Fruit fly (Drosophila melanogaster) whole organism, embryonic: ENCODE results near the gene Sidpn.

Experiments
- Abd-B ChIP-seq: fragments of 200-800 bp; sonication (Bioruptor generic); optimal IDR thresholded peaks from 2 replicates; lab custom pipeline; 2018; ENCODE audit warnings: missing biosample characterization, mild to moderate bottlenecking, missing genetic modification characterization, moderate library complexity
- Antp ChIP-seq: fragments of 200-800 bp; sonication (Bioruptor generic); optimal IDR thresholded peaks from 3 replicates; lab custom pipeline; 2016; ENCODE audit warnings: missing biosample characterization, missing genetic modification characterization
- CG10147 ChIP-seq: fragments of 200-800 bp; sonication (Bioruptor generic); optimal IDR thresholded peaks from 2 replicates; lab custom pipeline; 2019; ENCODE audit warnings: missing biosample characterization, mild to moderate bottlenecking, missing genetic modification characterization, moderate library complexity
- CG10431 ChIP-seq: fragments of 200-800 bp; sonication (Bioruptor generic); optimal IDR thresholded peaks from 3 replicates; lab custom pipeline; 2018; ENCODE audit warnings: missing biosample characterization, mild to moderate bottlenecking, missing genetic modification characterization
- CG11398 ChIP-seq: fragments of 200-800 bp; sonication (Bioruptor generic); optimal IDR thresholded peaks from 2 replicates; lab custom pipeline; 2016; ENCODE audit warnings: missing biosample characterization, missing genetic modification characterization
- CG13424 ChIP-seq: fragments of 200-800 bp; sonication (Bioruptor generic); optimal IDR thresholded peaks from 2 replicates; lab custom pipeline; 2019; ENCODE audit warnings: missing biosample characterization, mild to moderate bottlenecking, missing genetic modification characterization, moderate library complexity
- CG15601 ChIP-seq: fragments of 200-800 bp; sonication (Bioruptor generic); optimal IDR thresholded peaks from 3 replicates; lab custom pipeline; 2019; ENCODE audit warnings: missing biosample characterization, mild to moderate bottlenecking, missing genetic modification characterization, moderate library complexity
- CG1602 ChIP-seq: fragments of 200-800 bp; sonication (Bioruptor generic); optimal IDR thresholded peaks from 3 replicates; lab custom pipeline; 2016; ENCODE audit warnings: missing biosample characterization, missing genetic modification characterization
- CG16813 ChIP-seq: fragments of 200-800 bp; sonication (Bioruptor generic); IDR thresholded peaks from 3 replicates; pipeline ENCODE4 v1.3.6; 2022; ENCODE audit warnings: missing biosample characterization, missing genetic modification characterization; ENCODE audit not compliant: partially characterized antibody
- CG17568 ChIP-seq: fragments of 200-800 bp; sonication (Bioruptor generic); optimal IDR thresholded peaks from 2 replicates; lab custom pipeline; 2018; ENCODE audit warnings: missing biosample characterization, mild to moderate bottlenecking, missing genetic modification characterization, moderate library complexity
- CG17612 ChIP-seq: fragments of 200-800 bp; sonication (Bioruptor generic); IDR thresholded peaks from 2 replicates; pipeline ENCODE4 v1.3.6; 2022; ENCODE audit warnings: missing biosample characterization, missing genetic modification characterization
- CG34422 ChIP-seq: fragments of 200-800 bp; sonication (Bioruptor generic); IDR thresholded peaks from 3 replicates; pipeline ENCODE4 v1.3.6; 2022; ENCODE audit warnings: missing biosample characterization, missing genetic modification characterization
- CG4730 ChIP-seq: fragments of 200-800 bp; sonication (Bioruptor generic); IDR thresholded peaks from 2 replicates; pipeline ENCODE4 v1.3.6; 2022; ENCODE audit warnings: missing biosample characterization, missing genetic modification characterization
- CG7271 ChIP-seq: fragments of 200-800 bp; sonication (Bioruptor generic); optimal IDR thresholded peaks from 2 replicates; lab custom pipeline; 2018; ENCODE audit warnings: missing biosample characterization, mild to moderate bottlenecking, missing genetic modification characterization, moderate library complexity
- CG7928 ChIP-seq: fragments of 200-800 bp; sonication (Bioruptor generic); optimal IDR thresholded peaks from 2 replicates; lab custom pipeline; 2017; ENCODE audit warnings: missing biosample characterization, mild to moderate bottlenecking, missing genetic modification characterization
- CG8290 ChIP-seq, 3 experiments: fragments of 200-800 bp; sonication (Bioruptor generic); optimal IDR thresholded peaks; 2 replicates each; lab custom pipeline; 2016 to 2019; ENCODE audit warnings: missing biosample characterization in 3 of 3, missing genetic modification characterization in 3 of 3, mild to moderate bottlenecking in 2 of 3, moderate library complexity in 1 of 3
- CG8478 ChIP-seq: fragments of >200 bp; optimal IDR thresholded peaks from 2 replicates; lab custom pipeline; 2018
- CG9609 ChIP-seq: fragments of 200-800 bp; sonication (Bioruptor generic); optimal IDR thresholded peaks from 3 replicates; lab custom pipeline; 2016; ENCODE audit warnings: missing biosample characterization, missing genetic modification characterization
- CrebB ChIP-seq: fragments of 200-800 bp; sonication (Bioruptor generic); optimal IDR thresholded peaks from 3 replicates; lab custom pipeline; 2018; ENCODE audit warnings: missing biosample characterization, mild to moderate bottlenecking, missing genetic modification characterization
- Dfd ChIP-seq, 2 experiments: fragments of >200 bp; optimal IDR thresholded peaks; 2 replicates each; lab custom pipeline; 2017; ENCODE audit warnings: missing biosample characterization in 2 of 2, missing genetic modification characterization in 2 of 2
- Dll ChIP-seq: fragments of 200-800 bp; sonication (Bioruptor generic); IDR thresholded peaks from 4 replicates; pipeline ENCODE4 v1.3.6; 2022; ENCODE audit warnings: missing biosample characterization, missing genetic modification characterization; ENCODE audit not compliant: partially characterized antibody
- ERR ChIP-seq: fragments of 200-800 bp; sonication (Bioruptor generic); optimal IDR thresholded peaks from 2 replicates; lab custom pipeline; 2016; ENCODE audit warnings: missing biosample characterization, missing genetic modification characterization
- HLH4C ChIP-seq: fragments of 200-800 bp; sonication (Bioruptor generic); IDR thresholded peaks from 3 replicates; pipeline ENCODE4 v1.3.6; 2022; ENCODE audit warnings: missing biosample characterization, missing genetic modification characterization; ENCODE audit not compliant: partially characterized antibody
- Hr3 ChIP-seq: fragments of 200-800 bp; sonication (Bioruptor generic); optimal IDR thresholded peaks from 3 replicates; lab custom pipeline; 2016; ENCODE audit warnings: missing biosample characterization, missing genetic modification characterization
- Hsf ChIP-seq: fragments of 200-800 bp; sonication (Bioruptor generic); optimal IDR thresholded peaks from 3 replicates; lab custom pipeline; 2016; ENCODE audit warnings: missing biosample characterization, missing genetic modification characterization
- Jarid2 ChIP-seq: fragments of 200-800 bp; sonication (Bioruptor generic); optimal IDR thresholded peaks from 3 replicates; lab custom pipeline; 2017; ENCODE audit warnings: mild to moderate bottlenecking, missing biosample characterization, missing genetic modification reagents, missing genetic modification characterization
- MESR4 ChIP-seq: fragments of 200-800 bp; sonication (Bioruptor generic); optimal IDR thresholded peaks from 2 replicates; lab custom pipeline; 2018; ENCODE audit warnings: missing biosample characterization, mild to moderate bottlenecking, missing genetic modification characterization, moderate library complexity
- Mrtf ChIP-seq: fragments of 200-800 bp; sonication (Bioruptor generic); IDR thresholded peaks from 3 replicates; pipeline ENCODE4 v1.3.6; 2022; ENCODE audit warnings: missing biosample characterization, missing genetic modification characterization
- NC2α ChIP-seq: fragments of 200-800 bp; sonication (Bioruptor generic); optimal IDR thresholded peaks from 2 replicates; lab custom pipeline; 2016; ENCODE audit warnings: missing biosample characterization, missing genetic modification characterization
- Ravus ChIP-seq: fragments of 200-800 bp; sonication (Bioruptor generic); IDR thresholded peaks from 2 replicates; pipeline ENCODE4 v1.3.6; 2022; ENCODE audit warnings: missing biosample characterization, missing genetic modification characterization
- Side ChIP-seq: fragments of 200-800 bp; sonication (Bioruptor generic); optimal IDR thresholded peaks from 2 replicates; lab custom pipeline; 2016; ENCODE audit warnings: missing biosample characterization, missing genetic modification characterization
- Six4 ChIP-seq: fragments of 200-800 bp; sonication (Bioruptor generic); optimal IDR thresholded peaks from 2 replicates; lab custom pipeline; 2016; ENCODE audit warnings: missing biosample characterization, missing genetic modification characterization
- Trl ChIP-seq, 3 experiments: fragments of >200 bp in 2 of 3; fragments of 200-800 bp in 1 of 3; sonication (Bioruptor generic) in 1 of 3; optimal IDR thresholded peaks; 2 replicates in 1 of 3; 3 replicates in 2 of 3; lab custom pipeline; 2016 to 2017; ENCODE audit warnings: missing biosample characterization in 1 of 3, missing genetic modification characterization in 1 of 3
- Vsx1 ChIP-seq: fragments of 200-800 bp; sonication (Bioruptor generic); optimal IDR thresholded peaks from 2 replicates; lab custom pipeline; 2017; ENCODE audit warnings: missing biosample characterization, mild to moderate bottlenecking, missing genetic modification characterization, missing genetic modification reagents
- ara ChIP-seq: fragments of 200-800 bp; sonication (Bioruptor generic); IDR thresholded peaks from 2 replicates; pipeline ENCODE4 v1.3.6; 2022; ENCODE audit warnings: missing biosample characterization, missing genetic modification characterization
- chm ChIP-seq: fragments of 200-800 bp; sonication (Bioruptor generic); IDR thresholded peaks from 2 replicates; pipeline ENCODE4 v1.3.6; 2022; ENCODE audit warnings: missing biosample characterization, missing genetic modification characterization
- chn ChIP-seq: fragments of 200-800 bp; sonication (Bioruptor generic); optimal IDR thresholded peaks from 2 replicates; lab custom pipeline; 2016; ENCODE audit warnings: missing biosample characterization, missing genetic modification characterization
- danr ChIP-seq: fragments of 200-800 bp; sonication (Bioruptor generic); IDR thresholded peaks from 2 replicates; pipeline ENCODE4 v1.3.6; 2022; ENCODE audit warnings: missing biosample characterization, missing genetic modification characterization
- dpn ChIP-seq, 2 experiments: fragments of 200-800 bp; sonication (Bioruptor generic); optimal IDR thresholded peaks; 3 replicates each; lab custom pipeline; 2016; ENCODE audit warnings: missing biosample characterization in 2 of 2, missing genetic modification characterization in 2 of 2
- ftz-f1 ChIP-seq: fragments of 200-800 bp; sonication (Bioruptor generic); optimal IDR thresholded peaks from 2 replicates; lab custom pipeline; 2016; ENCODE audit warnings: missing biosample characterization, missing genetic modification characterization
- gem ChIP-seq: fragments of 200-800 bp; sonication (Bioruptor generic); optimal IDR thresholded peaks from 2 replicates; lab custom pipeline; 2019; ENCODE audit warnings: missing biosample characterization, mild to moderate bottlenecking, missing genetic modification characterization, moderate library complexity
- jigr1 ChIP-seq: fragments of 200-800 bp; sonication (Bioruptor generic); IDR thresholded peaks from 3 replicates; pipeline ENCODE4 v1.3.6; 2022; ENCODE audit warnings: missing biosample characterization, missing genetic modification characterization
- jumu ChIP-seq: fragments of 200-800 bp; sonication (Bioruptor generic); optimal IDR thresholded peaks from 3 replicates; lab custom pipeline; 2016; ENCODE audit warnings: missing biosample characterization, missing genetic modification characterization
- lov ChIP-seq, 2 experiments: fragments of 200-800 bp in 1 of 2; fragments of >200 bp in 1 of 2; sonication (Bioruptor generic) in 1 of 2; IDR thresholded peaks in 1 of 2; optimal IDR thresholded peaks in 1 of 2; 2 replicates in 1 of 2; 3 replicates in 1 of 2; pipeline versions ENCODE4 v1.3.6 to Lab custom; 2017 to 2022; ENCODE audit warnings: missing biosample characterization in 1 of 2, missing genetic modification characterization in 1 of 2
- nmo ChIP-seq: fragments of 200-800 bp; sonication (Bioruptor generic); optimal IDR thresholded peaks from 2 replicates; lab custom pipeline; 2018; ENCODE audit warnings: missing biosample characterization, mild to moderate bottlenecking, missing genetic modification characterization, moderate library complexity
- org-1 ChIP-seq: fragments of 200-800 bp; sonication (Bioruptor generic); optimal IDR thresholded peaks from 2 replicates; lab custom pipeline; 2017; ENCODE audit warnings: missing biosample characterization, missing genetic modification characterization
- pum ChIP-seq: fragments of 200-800 bp; sonication (Bioruptor generic); optimal IDR thresholded peaks from 2 replicates; lab custom pipeline; 2016; ENCODE audit warnings: missing biosample characterization, missing genetic modification characterization
- pzg ChIP-seq: fragments of 200-800 bp; sonication (Bioruptor generic); optimal IDR thresholded peaks from 3 replicates; lab custom pipeline; 2018; ENCODE audit warnings: missing biosample characterization, mild to moderate bottlenecking, missing genetic modification characterization, moderate library complexity
- stwl ChIP-seq: fragments of 200-800 bp; sonication (Bioruptor generic); optimal IDR thresholded peaks from 3 replicates; lab custom pipeline; 2018; ENCODE audit warnings: missing biosample characterization, mild to moderate bottlenecking, missing genetic modification characterization, moderate library complexity
- wor ChIP-seq: fragments of 200-800 bp; sonication (Bioruptor generic); IDR thresholded peaks from 2 replicates; pipeline ENCODE4 v1.3.6; 2022; ENCODE audit warnings: missing biosample characterization, missing genetic modification characterization

The Sidpn gene

DNA sequence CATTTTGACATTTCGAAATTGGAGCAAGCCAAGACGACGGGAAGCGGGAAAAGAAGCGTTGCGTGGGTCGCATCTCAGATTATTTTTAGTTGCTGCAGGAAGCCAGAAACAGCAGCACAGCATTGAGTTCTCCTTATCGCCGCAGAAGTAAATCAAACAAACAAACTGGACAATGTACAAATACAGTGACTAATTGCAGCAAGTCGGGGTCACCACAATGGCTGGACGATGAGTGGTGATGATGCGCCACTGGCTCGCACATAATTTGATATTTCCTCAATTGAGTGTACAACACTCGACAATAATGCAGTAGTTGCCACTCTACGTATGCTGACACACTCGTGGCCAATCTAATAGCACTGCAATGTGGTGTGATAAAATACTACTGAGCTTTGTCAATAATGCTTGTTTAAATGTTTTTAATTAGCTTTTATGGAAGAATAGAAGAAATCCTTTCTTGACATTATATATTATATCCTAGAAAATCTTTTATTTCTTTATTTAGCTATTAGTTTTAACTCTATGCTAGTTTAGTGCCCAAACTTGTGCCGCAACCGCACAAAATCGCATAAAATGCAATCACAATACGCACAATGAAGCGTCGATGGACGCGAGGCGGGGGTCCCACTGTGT is 45.4 kb upstream of the Sidpn start (continued):
- no peak for TF ChIP-seq NC2α
- TF ChIP-seq Hsf (GFP tag; lab: Kevin White, UChicago): no peak
- no peak for TF ChIP-seq CG9609
- TF ChIP-seq CG8478: no peak
- no peak for TF ChIP-seq CG34422 (GFP tag; lab: Robert Waterston, UW)
- no peak for TF ChIP-seq Side (GFP tag; lab: Kevin White, UChicago)
- no peak for TF ChIP-seq Trl (optimal IDR thresholded peaks at IDR 0.05; lab: Kevin White, UChicago)
- no peak for TF ChIP-seq Trl (GFP tag; optimal IDR thresholded peaks at IDR 0.05; lab: Kevin White, UChicago)
- no peak for TF ChIP-seq CrebB (tag; lab: Kevin White, UChicago)
- TF ChIP-seq MESR4 (GFP tag; lab: Kevin White, UChicago): no peak
- TF ChIP-seq chn: no peak
- TF ChIP-seq HLH4C (GFP tag; lab: Robert Waterston, UW): no peak
- TF ChIP-seq gem (tag; lab: Kevin White, UChicago): peak; percentile 69
- no peak for TF ChIP-seq Dfd (GFP tag; optimal IDR thresholded peaks at IDR 0.05; lab: Kevin White, UChicago)
- no peak for TF ChIP-seq stwl (tag; lab: Kevin White, UChicago)
- no peak for TF ChIP-seq org-1 (GFP tag; lab: Kevin White, UChicago)
- no peak for TF ChIP-seq CG17612
- TF ChIP-seq CG17568 (GFP tag; lab: Kevin White, UChicago): no peak
- no peak for TF ChIP-seq pum (GFP tag; lab: Kevin White, UChicago)
- no peak for TF ChIP-seq CG7271 (tag; lab: Kevin White, UChicago)
- no peak for TF ChIP-seq Dll (GFP tag; lab: Robert Waterston, UW)
- no peak for TF ChIP-seq Antp
- TF ChIP-seq CG10147 (GFP tag; lab: Kevin White, UChicago): no peak
- no peak for TF ChIP-seq jumu (GFP tag; lab: Kevin White, UChicago)
- TF ChIP-seq CG4730: no peak
- TF ChIP-seq lov (optimal IDR thresholded peaks at IDR 0.05; lab: Kevin White, UChicago): no peak
- TF ChIP-seq lov (GFP tag; IDR thresholded peaks at IDR 0.05; lab: Robert Waterston, UW): no peak
- no peak for TF ChIP-seq CG7928 (GFP tag; lab: Kevin White, UChicago)
- no peak for TF ChIP-seq Ravus (GFP tag; lab: Robert Waterston, UW)
- peak; percentile 4 for TF ChIP-seq Abd-B (GFP tag; lab: Kevin White, UChicago)
- peak; percentile 11 for TF ChIP-seq Hr3 (GFP tag; lab: Kevin White, UChicago)
- peak in 1 of 2 experiments; percentile 0 for TF ChIP-seq dpn (GFP tag; optimal IDR thresholded peaks at IDR 0.05; lab: Kevin White, UChicago)
- peak; percentile 69; the same call in 1 of the 2 replicates for TF ChIP-seq ara (GFP tag; lab: Robert Waterston, UW)
- TF ChIP-seq CG1602 (GFP tag; lab: Kevin White, UChicago): peak; percentile 7
- no peak for TF ChIP-seq CG11398 (GFP tag; lab: Kevin White, UChicago)
- TF ChIP-seq nmo (GFP tag; lab: Kevin White, UChicago): peak; percentile 58
- peak; percentile 36 for TF ChIP-seq Vsx1 (GFP tag; lab: Kevin White, UChicago)
- TF ChIP-seq jigr1: no peak
- TF ChIP-seq CG10431 (GFP tag; lab: Kevin White, UChicago): peak; percentile 55
- TF ChIP-seq CG16813 (GFP tag; lab: Robert Waterston, UW): no peak
- no peak for TF ChIP-seq ERR
- TF ChIP-seq chm (GFP tag; lab: Robert Waterston, UW): no peak
- no peak for TF ChIP-seq CG8290 (GFP tag; optimal IDR thresholded peaks at IDR 0.05; lab: Kevin White, UChicago)
- TF ChIP-seq CG8290 (tag; optimal IDR thresholded peaks at IDR 0.05; lab: Kevin White, UChicago): no peak
- TF ChIP-seq CG13424: peak; percentile 32
- TF ChIP-seq CG15601: peak; percentile 45
- no peak for TF ChIP-seq danr
- TF ChIP-seq pzg (GFP tag; lab: Kevin White, UChicago): no peak
- no peak for TF ChIP-seq wor (GFP tag; lab: Robert Waterston, UW)
- TF ChIP-seq ftz-f1 (GFP tag; lab: Kevin White, UChicago): no peak
- no peak for TF ChIP-seq Mrtf
- TF ChIP-seq Six4 (GFP tag; lab: Kevin White, UChicago): no peak
- no peak for TF ChIP-seq Jarid2 (GFP tag; lab: Kevin White, UChicago)
